Worm (Caenorhabditis elegans): ENCODE data around the gene lgc-18.

Gene lgc-18

ce11 chrX:12171631-12172348 lies 46.4 kb downstream of the lgc-18 start, which contains the start of gene F57G12.1 (continued):
- TF ChIP-seq mdl-1 (tag; optimal IDR thresholded peaks at IDR 0.05), result peak; percentile 60 to 81
- TF ChIP-seq dmd-4 (tag; optimal IDR thresholded peaks at IDR 0.05), result no peak
- peak; percentile 36 for TF ChIP-seq elt-1 (tag; optimal IDR thresholded peaks at IDR 0.05)
- TF ChIP-seq sma-9 (GFP tag; optimal IDR thresholded peaks at IDR 0.05), result peak; percentile 94
- peak; percentile 27 for TF ChIP-seq sma-9 (tag; optimal IDR thresholded peaks at IDR 0.05)
- TF ChIP-seq lin-11 (tag; optimal IDR thresholded peaks at IDR 0.05), result peak; percentile 84
- no peak for TF ChIP-seq ceh-82 (tag; optimal IDR thresholded peaks at IDR 0.05)
- TF ChIP-seq F13H6.1 (tag; optimal IDR thresholded peaks at IDR 0.05), result peak; percentile 87
- TF ChIP-seq nhr-21 (tag; optimal IDR thresholded peaks at IDR 0.05), result peak; percentile 36
- TF ChIP-seq snpc-4 (tag; optimal IDR thresholded peaks at IDR 0.05), result peak; percentile 60
- no peak for TF ChIP-seq ZK546.5 (tag; optimal IDR thresholded peaks at IDR 0.05)
- peak; percentile 71 for TF ChIP-seq lin-13 (GFP tag; optimal IDR thresholded peaks at IDR 0.05)
- no peak for TF ChIP-seq skn-1 (tag; optimal IDR thresholded peaks at IDR 0.05)
- peak; percentile 99 for TF ChIP-seq nhr-129 (tag; optimal IDR thresholded peaks at IDR 0.05)
- no peak for TF ChIP-seq unc-39 (tag; optimal IDR thresholded peaks at IDR 0.05)

ce11 chrX:12172482-12173134 lies 47.2 kb downstream of the lgc-18 start:
- peak; percentile 32 for TF ChIP-seq crh-2 (tag; optimal IDR thresholded peaks at IDR 0.05)
- no peak for TF ChIP-seq peb-1 (tag; optimal IDR thresholded peaks at IDR 0.05)
- TF ChIP-seq ceh-16 (tag; optimal IDR thresholded peaks at IDR 0.05), result peak; percentile 96
- TF ChIP-seq unc-62 (GFP tag; optimal IDR thresholded peaks at IDR 0.05), result no peak
- TF ChIP-seq nhr-6 (tag; optimal IDR thresholded peaks at IDR 0.05), result no peak
- no peak for TF ChIP-seq unc-39 (tag; optimal IDR thresholded peaks at IDR 0.05)
- no peak for TF ChIP-seq elt-3 (tag; optimal IDR thresholded peaks at IDR 0.05)
- TF ChIP-seq aly-2 (tag; optimal IDR thresholded peaks at IDR 0.05), result no peak
- TF ChIP-seq F13H6.1 (tag; optimal IDR thresholded peaks at IDR 0.05), result peak; percentile 27
- TF ChIP-seq alr-1 (tag; optimal IDR thresholded peaks at IDR 0.05), result no peak
- TF ChIP-seq zag-1 (tag; optimal IDR thresholded peaks at IDR 0.05), result no peak
- no peak for TF ChIP-seq Y55F3AM.14 (GFP tag; optimal IDR thresholded peaks at IDR 0.05)
- no peak for TF ChIP-seq nhr-77 (tag; optimal IDR thresholded peaks at IDR 0.05)
- TF ChIP-seq dmd-4 (tag; optimal IDR thresholded peaks at IDR 0.05), result no peak
- peak; percentile 28 for TF ChIP-seq fos-1 (tag; optimal IDR thresholded peaks at IDR 0.05)
- no peak for TF ChIP-seq unc-55 (GFP tag; optimal IDR thresholded peaks at IDR 0.05)
- TF ChIP-seq mdl-1 (tag; optimal IDR thresholded peaks at IDR 0.05), result no peak
- TF ChIP-seq ama-1 (optimal IDR thresholded peaks at IDR 0.05), result no peak
- TF ChIP-seq lin-13 (GFP tag; optimal IDR thresholded peaks at IDR 0.05), result no peak
- TF ChIP-seq C34F6.9 (tag; optimal IDR thresholded peaks at IDR 0.05), result no peak
- TF ChIP-seq sma-3 (GFP tag; optimal IDR thresholded peaks at IDR 0.05), result peak; percentile 27
- TF ChIP-seq sem-4 (tag; optimal IDR thresholded peaks at IDR 0.05), result no peak
- TF ChIP-seq mab-5 (tag; optimal IDR thresholded peaks at IDR 0.05), result no peak
- TF ChIP-seq nhr-23 (tag; optimal IDR thresholded peaks at IDR 0.05), result no peak
- TF ChIP-seq ztf-1 (GFP tag; conservative IDR thresholded peaks at IDR 0.05), result no peak
- no peak for TF ChIP-seq R02D3.7 (tag; optimal IDR thresholded peaks at IDR 0.05)
- TF ChIP-seq ZK546.5 (tag; optimal IDR thresholded peaks at IDR 0.05), result no peak
- TF ChIP-seq nhr-21 (tag; optimal IDR thresholded peaks at IDR 0.05), result no peak
- TF ChIP-seq ztf-4 (tag; optimal IDR thresholded peaks at IDR 0.05), result no peak
- TF ChIP-seq ceh-82 (tag; optimal IDR thresholded peaks at IDR 0.05), result no peak
- TF ChIP-seq egl-27 (tag; optimal IDR thresholded peaks at IDR 0.05), result no peak
- no peak for TF ChIP-seq blmp-1 (tag; optimal IDR thresholded peaks at IDR 0.05; ENCODE audit: insufficient read depth)
- no peak for TF ChIP-seq lin-39 (tag; optimal IDR thresholded peaks at IDR 0.05)
- no peak for TF ChIP-seq nhr-12 (tag; optimal IDR thresholded peaks at IDR 0.05)
- TF ChIP-seq sma-9 (GFP tag; optimal IDR thresholded peaks at IDR 0.05), result peak; percentile 84
- no peak for TF ChIP-seq sma-9 (tag; optimal IDR thresholded peaks at IDR 0.05)
- TF ChIP-seq nhr-11 (tag; optimal IDR thresholded peaks at IDR 0.05), result no peak
- TF ChIP-seq elt-1 (tag; optimal IDR thresholded peaks at IDR 0.05), result peak; percentile 37
- TF ChIP-seq nhr-25 (tag; optimal IDR thresholded peaks at IDR 0.05), result peak; percentile 47
- no peak for TF ChIP-seq nhr-10 (tag; optimal IDR thresholded peaks at IDR 0.05)
- TF ChIP-seq gmeb-1 (tag; optimal IDR thresholded peaks at IDR 0.05), result no peak
- no peak for TF ChIP-seq mbf-1 (tag; optimal IDR thresholded peaks at IDR 0.05)
- no peak for TF ChIP-seq skn-1 (tag; optimal IDR thresholded peaks at IDR 0.05)
- TF ChIP-seq lin-11 (tag; optimal IDR thresholded peaks at IDR 0.05), result no peak
- no peak for TF ChIP-seq lsy-2 (tag; optimal IDR thresholded peaks at IDR 0.05)
- peak; percentile 54 for TF ChIP-seq nhr-129 (tag; optimal IDR thresholded peaks at IDR 0.05)
- TF ChIP-seq ztf-11 (tag; optimal IDR thresholded peaks at IDR 0.05), result no peak
- TF ChIP-seq nhr-237 (tag; optimal IDR thresholded peaks at IDR 0.05), result no peak
- TF ChIP-seq snpc-4 (tag; optimal IDR thresholded peaks at IDR 0.05), result no peak

Measured in whole organism, L2 larva.